ENCODE assay signal across 2 worm cellular contexts in genomic region chrX:11481825-11482093, ce11.
TF ChIP-seq lines count a peak whose summit lies in the region.

No protein-coding gene starts in this region.

TF ChIP-seq in whole organism, L1 larva, 84 proteins besides CTCF, POLR2A, EP300 and RAD21 (continued from another document):
- TF ChIP-seq zip-4 (GFP tag; optimal IDR thresholded peaks at IDR 0.05; lab: Kevin White, UChicago) (no peak), efl-3 (GFP tag; optimal IDR thresholded peaks at IDR 0.05; lab: Kevin White, UChicago) (no peak), blmp-1 (tag; optimal IDR thresholded peaks at IDR 0.05; lab: Kevin White, UChicago) (no peak), nhr-90 (tag; optimal IDR thresholded peaks at IDR 0.05; lab: Kevin White, UChicago; ENCODE audit: poor library complexity) (no peak), nhr-71 (tag; optimal IDR thresholded peaks at IDR 0.05; lab: Kevin White, UChicago) (peak; percentile 38), pax-3 (tag; optimal IDR thresholded peaks at IDR 0.05; lab: Kevin White, UChicago) (no peak), lin-14 (GFP tag; optimal IDR thresholded peaks at IDR 0.05; lab: Kevin White, UChicago) (peak; percentile 84), mdl-1 (tag; optimal IDR thresholded peaks at IDR 0.05; lab: Kevin White, UChicago) (no peak), sox-4 (tag; optimal IDR thresholded peaks at IDR 0.05; lab: Kevin White, UChicago) (no peak), efl-1 (optimal IDR thresholded peaks at IDR 0.05; lab: Kevin White, UChicago) (no peak), efl-1 (GFP tag; optimal IDR thresholded peaks at IDR 0.05 in 1 of 2; lab: Kevin White, UChicago) (peak in 1 of 2 experiments; percentile 51), ceh-88 (GFP tag; IDR thresholded peaks at IDR 0.05; lab: Robert Waterston, UW) (no peak), nhr-28 (tag; optimal IDR thresholded peaks at IDR 0.05; lab: Kevin White, UChicago) (no peak), lin-35 (GFP tag; optimal IDR thresholded peaks at IDR 0.05; lab: Kevin White, UChicago) (peak in 1 of 2 experiments; percentile 33), nhr-19 (GFP tag; conservative IDR thresholded peaks at IDR 0.05; lab: Robert Waterston, UW) (no peak; the same call in 1 of the 2 replicates), irx-1 (tag; optimal IDR thresholded peaks at IDR 0.05; lab: Kevin White, UChicago) (no peak), nhr-84 (tag; optimal IDR thresholded peaks at IDR 0.05; lab: Kevin White, UChicago) (no peak), isw-1 (GFP tag; IDR thresholded peaks at IDR 0.05; lab: Robert Waterston, UW) (no peak), hpl-2 (GFP tag; optimal IDR thresholded peaks at IDR 0.05; lab: Kevin White, UChicago) (no peak), C34B4.2 (tag; optimal IDR thresholded peaks at IDR 0.05; lab: Kevin White, UChicago) (no peak), nhr-85 (tag; lab: Kevin White, UChicago) (peak; percentile 85), hlh-4 (tag; optimal IDR thresholded peaks at IDR 0.05; lab: Kevin White, UChicago) (no peak), dsc-1 (tag; optimal IDR thresholded peaks at IDR 0.05; lab: Kevin White, UChicago) (no peak), mep-1 (tag; optimal IDR thresholded peaks at IDR 0.05; lab: Kevin White, UChicago) (peak; percentile 31), F16B12.6 (tag; optimal IDR thresholded peaks at IDR 0.05; lab: Kevin White, UChicago) (no peak), lir-3 (tag; optimal IDR thresholded peaks at IDR 0.05; lab: Kevin White, UChicago; ENCODE audit: poor library complexity) (no peak), alr-1 (tag; optimal IDR thresholded peaks at IDR 0.05; lab: Kevin White, UChicago; ENCODE audit: borderline replicate concordance) (no peak), sup-37 (GFP tag; optimal IDR thresholded peaks at IDR 0.05; lab: Kevin White, UChicago) (no peak), lin-39 (tag; optimal IDR thresholded peaks at IDR 0.05; lab: Kevin White, UChicago) (no peak), skn-1 (tag; optimal IDR thresholded peaks at IDR 0.05; lab: Kevin White, UChicago) (no peak), unc-86 (tag; optimal IDR thresholded peaks at IDR 0.05; lab: Kevin White, UChicago) (no peak), snpc-4 (tag; optimal IDR thresholded peaks at IDR 0.05; lab: Kevin White, UChicago) (no peak), jun-1 (tag; optimal IDR thresholded peaks at IDR 0.05; lab: Kevin White, UChicago) (no peak), unc-30 (tag; optimal IDR thresholded peaks at IDR 0.05; lab: Kevin White, UChicago) (no peak)

TF ChIP-seq in whole organism, L4 larva, 104 proteins besides CTCF, POLR2A, EP300 and RAD21 (continued from another document):
- TF ChIP-seq daf-16 (GFP tag; optimal IDR thresholded peaks at IDR 0.05; lab: Kevin White, UChicago) (no peak), daf-16 (tag; optimal IDR thresholded peaks at IDR 0.05; lab: Kevin White, UChicago) (peak; percentile 21), fkh-10 (GFP tag; optimal IDR thresholded peaks at IDR 0.05; lab: Kevin White, UChicago) (no peak), vab-7 (GFP tag; IDR thresholded peaks at IDR 0.05; lab: Robert Waterston, UW) (no peak), Y5F2A.4 (GFP tag; optimal IDR thresholded peaks at IDR 0.05; lab: Kevin White, UChicago) (no peak), attf-4 (tag; optimal IDR thresholded peaks at IDR 0.05; lab: Kevin White, UChicago) (no peak), lin-39 (tag; optimal IDR thresholded peaks at IDR 0.05; lab: Kevin White, UChicago) (no peak), dmd-6 (GFP tag; IDR thresholded peaks at IDR 0.05; lab: Robert Waterston, UW) (no peak), mdl-1 (tag; optimal IDR thresholded peaks at IDR 0.05; lab: Kevin White, UChicago) (no peak), lin-13 (GFP tag; optimal IDR thresholded peaks at IDR 0.05; lab: Kevin White, UChicago) (no peak), nhr-11 (tag; optimal IDR thresholded peaks at IDR 0.05; lab: Kevin White, UChicago) (no peak), nhr-111 (GFP tag; optimal IDR thresholded peaks at IDR 0.05; lab: Kevin White, UChicago) (no peak), nhr-48 (tag; optimal IDR thresholded peaks at IDR 0.05; lab: Kevin White, UChicago) (no peak), lin-1 (GFP tag; IDR thresholded peaks at IDR 0.05; lab: Robert Waterston, UW) (no peak), skn-1 (tag; optimal IDR thresholded peaks at IDR 0.05; lab: Kevin White, UChicago) (no peak), T20F7.1 (GFP tag; optimal IDR thresholded peaks at IDR 0.05; lab: Kevin White, UChicago) (peak; percentile 38), daf-19 (GFP tag; conservative IDR thresholded peaks at IDR 0.05; lab: Robert Waterston, UW) (no peak), hlh-11 (tag; optimal IDR thresholded peaks at IDR 0.05; lab: Kevin White, UChicago) (peak; percentile 40), ceh-28 (tag; optimal IDR thresholded peaks at IDR 0.05; lab: Kevin White, UChicago) (no peak)
TF ChIP-seq in whole organism, L4 larva: peak in this region for 8.
